Worm (Caenorhabditis elegans) whole organism, young adult: ENCODE results near the gene nuaf-1.

Experiments used
- B0035.1 ChIP-seq: sonication (generic microtip); optimal IDR thresholded peaks from 2 replicates; lab custom pipeline; 2016; ENCODE audit warnings: missing genetic modification characterization, mild to moderate bottlenecking, missing compliant biosample characterization, missing genotype, missing genetic modification reagents
- B0336.3 ChIP-seq: fragments of 200-800 bp; sonication (Bioruptor generic); IDR thresholded peaks from 2 replicates; pipeline ENCODE4 v1.3.6; 2022; ENCODE audit warnings: missing genetic modification characterization, missing compliant biosample characterization
- C06A6.2 ChIP-seq: fragments of 200-800 bp; sonication (Bioruptor generic); conservative IDR thresholded peaks from 2 replicates; pipeline ENCODE4 v1.3.6; 2022; ENCODE audit warnings: missing genetic modification characterization, missing compliant biosample characterization
- D2030.7 ChIP-seq: fragments of 200-800 bp; sonication (Bioruptor generic); IDR thresholded peaks from 2 replicates; pipeline ENCODE4 v1.3.6; 2022; ENCODE audit warnings: missing genetic modification reagents, missing genetic modification characterization, missing compliant biosample characterization
- F10E7.11 ChIP-seq: sonication (generic microtip); optimal IDR thresholded peaks from 2 replicates; lab custom pipeline; 2017; ENCODE audit warnings: mild to moderate bottlenecking, missing genetic modification characterization, moderate library complexity, missing compliant biosample characterization
- F22D6.2 ChIP-seq: sonication (generic microtip); optimal IDR thresholded peaks from 2 replicates; lab custom pipeline; 2016; ENCODE audit warnings: mild to moderate bottlenecking, missing genetic modification characterization, missing compliant biosample characterization
- F37B4.10 ChIP-seq: fragments of 200-800 bp; sonication (Bioruptor generic); IDR thresholded peaks from 2 replicates; pipeline ENCODE4 v1.3.6; 2022; ENCODE audit warnings: missing genetic modification characterization, missing compliant biosample characterization
- K11D2.4 ChIP-seq: fragments of 200-800 bp; sonication (Bioruptor generic); IDR thresholded peaks from 2 replicates; pipeline ENCODE4 v1.3.6; 2022; ENCODE audit warnings: missing genetic modification reagents, missing genetic modification characterization, missing compliant biosample characterization
- T07F8.4 ChIP-seq: sonication (generic microtip); optimal IDR thresholded peaks from 2 replicates; lab custom pipeline; 2016; ENCODE audit warnings: mild to moderate bottlenecking, missing genetic modification characterization, moderate library complexity, missing compliant biosample characterization
- T26A5.8 ChIP-seq: sonication (generic microtip); optimal IDR thresholded peaks from 2 replicates; lab custom pipeline; 2016; ENCODE audit warnings: missing genetic modification characterization, missing compliant biosample characterization
- Y53F4B.3 ChIP-seq: fragments of 200-800 bp; sonication (Bioruptor generic); IDR thresholded peaks from 2 replicates; pipeline ENCODE4 v1.3.6; 2022; ENCODE audit warnings: missing genetic modification reagents, missing genetic modification characterization, missing compliant biosample characterization
- Y53G8AR.9 ChIP-seq: fragments of 200-800 bp; sonication (Bioruptor generic); conservative IDR thresholded peaks from 2 replicates; pipeline ENCODE4 v1.3.6; 2022; ENCODE audit warnings: missing genetic modification reagents, missing genetic modification characterization, missing compliant biosample characterization
- Y95B8A.8 ChIP-seq: fragments of 200-800 bp; sonication (Bioruptor generic); IDR thresholded peaks from 2 replicates; pipeline ENCODE4 v1.3.6; 2022; ENCODE audit warnings: missing genetic modification reagents, missing genetic modification characterization, missing compliant biosample characterization
- ZK185.1 ChIP-seq: sonication (generic microtip); optimal IDR thresholded peaks from 2 replicates; lab custom pipeline; 2016; ENCODE audit warnings: mild to moderate bottlenecking, missing genetic modification characterization, missing compliant biosample characterization; ENCODE audit not compliant: poor library complexity, severe bottlenecking
- aptf-2 ChIP-seq: fragments of 200-800 bp; sonication (Bioruptor generic); conservative IDR thresholded peaks from 2 replicates; pipeline ENCODE4 v1.3.6; 2022; ENCODE audit warnings: missing genetic modification reagents, missing genetic modification characterization, missing compliant biosample characterization
- athp-1 ChIP-seq: sonication (generic microtip); optimal IDR thresholded peaks from 2 replicates; lab custom pipeline; 2017; ENCODE audit warnings: mild to moderate bottlenecking, missing genetic modification characterization, missing compliant biosample characterization
- attf-3 ChIP-seq: fragments of 200-800 bp; sonication (Bioruptor generic); conservative IDR thresholded peaks from 2 replicates; pipeline ENCODE4 v1.3.6; 2022; ENCODE audit warnings: missing genetic modification reagents, missing genetic modification characterization, missing compliant biosample characterization
- ccch-3 ChIP-seq: fragments of 200-800 bp; sonication (Bioruptor generic); optimal IDR thresholded peaks from 2 replicates; lab custom pipeline; 2018; ENCODE audit warnings: mild to moderate bottlenecking, missing genetic modification characterization, missing compliant biosample characterization
- cebp-1 ChIP-seq, 2 experiments: fragments of 200-800 bp in 1 of 2; sonication (Bioruptor generic) in 1 of 2; sonication (generic microtip) in 1 of 2; IDR thresholded peaks in 1 of 2; optimal IDR thresholded peaks in 1 of 2; 2 replicates each; pipeline versions ENCODE4 v1.3.6 to Lab custom; 2017 to 2022; ENCODE audit warnings: missing compliant biosample characterization in 2 of 2, missing genetic modification characterization in 2 of 2, mild to moderate bottlenecking in 1 of 2, missing genetic modification reagents in 1 of 2, moderate library complexity in 1 of 2
- ceh-100 ChIP-seq: fragments of 200-800 bp; sonication (Bioruptor generic); IDR thresholded peaks from 2 replicates; pipeline ENCODE4 v1.3.6; 2022; ENCODE audit warnings: missing genetic modification reagents, missing genetic modification characterization, missing compliant biosample characterization
- ceh-79 ChIP-seq: sonication (generic microtip); optimal IDR thresholded peaks from 2 replicates; lab custom pipeline; 2017; ENCODE audit warnings: mild to moderate bottlenecking, missing genetic modification characterization, missing compliant biosample characterization
- chd-7 ChIP-seq: sonication (generic microtip); optimal IDR thresholded peaks from 2 replicates; lab custom pipeline; 2016; ENCODE audit warnings: mild to moderate bottlenecking, missing genetic modification characterization, moderate library complexity, missing compliant biosample characterization
- dox-1 ChIP-seq: fragments of 200-800 bp; sonication (Bioruptor generic); IDR thresholded peaks from 2 replicates; pipeline ENCODE4 v1.3.6; 2022; ENCODE audit warnings: missing genetic modification reagents, missing genetic modification characterization, missing compliant biosample characterization
- dpff-1 ChIP-seq: sonication (generic microtip); optimal IDR thresholded peaks from 2 replicates; lab custom pipeline; 2017; ENCODE audit warnings: mild to moderate bottlenecking, missing genetic modification characterization, missing compliant biosample characterization
- dpl-1 ChIP-seq: fragments of 150-350 bp; optimal IDR thresholded peaks from 2 replicates; lab custom pipeline; 2014; ENCODE audit warnings: missing biosample characterization, missing genetic modification reagents, missing genetic modification characterization
- hmg-1.2 ChIP-seq: fragments of 200-800 bp; sonication (Bioruptor generic); IDR thresholded peaks from 2 replicates; pipeline ENCODE4 v1.3.6; 2022; ENCODE audit warnings: missing genetic modification reagents, missing genetic modification characterization, missing compliant biosample characterization
- lag-1 ChIP-seq: fragments of 200-800 bp; sonication (Bioruptor generic); IDR thresholded peaks from 2 replicates; pipeline ENCODE4 v1.3.6; 2022; ENCODE audit warnings: missing genetic modification reagents, missing genetic modification characterization, missing compliant biosample characterization
- lin-40 ChIP-seq: sonication (generic microtip); optimal IDR thresholded peaks from 2 replicates; lab custom pipeline; 2016; ENCODE audit warnings: missing genetic modification characterization, mild to moderate bottlenecking, missing compliant biosample characterization, missing genotype, missing genetic modification reagents
- lin-54 ChIP-seq: fragments of 200-800 bp; sonication (Bioruptor generic); optimal IDR thresholded peaks from 2 replicates; lab custom pipeline; 2018; ENCODE audit warnings: mild to moderate bottlenecking, missing genetic modification characterization, missing compliant biosample characterization
- lsy-27 ChIP-seq: sonication (generic microtip); optimal IDR thresholded peaks from 2 replicates; lab custom pipeline; 2017; ENCODE audit warnings: missing genetic modification characterization, mild to moderate bottlenecking, missing compliant biosample characterization, antibody characterized with exemption, missing genotype, borderline replicate concordance; ENCODE audit not compliant: insufficient read depth
- madf-10 ChIP-seq: sonication (generic microtip); optimal IDR thresholded peaks from 2 replicates; lab custom pipeline; 2016; ENCODE audit warnings: mild to moderate bottlenecking, missing genetic modification characterization, missing compliant biosample characterization
- mcd-1 ChIP-seq: fragments of 200-800 bp; sonication (Bioruptor generic); IDR thresholded peaks from 2 replicates; pipeline ENCODE4 v1.3.6; 2022; ENCODE audit warnings: missing genetic modification reagents, missing genetic modification characterization, missing compliant biosample characterization
- mel-28 ChIP-seq: sonication (generic microtip); optimal IDR thresholded peaks from 2 replicates; lab custom pipeline; 2016; ENCODE audit warnings: borderline replicate concordance, mild to moderate bottlenecking, missing genetic modification characterization, missing compliant biosample characterization
- nhr-120 ChIP-seq: fragments of 200-800 bp; sonication (Bioruptor generic); IDR thresholded peaks from 2 replicates; pipeline ENCODE4 v1.3.6; 2022; ENCODE audit warnings: missing genetic modification characterization, missing compliant biosample characterization
- nhr-179 ChIP-seq: sonication (generic microtip); optimal IDR thresholded peaks from 2 replicates; lab custom pipeline; 2016; ENCODE audit warnings: mild to moderate bottlenecking, missing genetic modification characterization, missing compliant biosample characterization
- pbrm-1 ChIP-seq: fragments of 200-800 bp; sonication (Bioruptor generic); IDR thresholded peaks from 2 replicates; pipeline ENCODE4 v1.3.6; 2022; ENCODE audit warnings: missing genetic modification reagents, missing genetic modification characterization, missing compliant biosample characterization
- rcor-1 ChIP-seq: fragments of 200-800 bp; sonication (Bioruptor generic); IDR thresholded peaks from 2 replicates; pipeline ENCODE4 v1.3.6; 2022; ENCODE audit warnings: missing genetic modification reagents, missing genetic modification characterization, missing compliant biosample characterization
- rpc-1 ChIP-seq, 2 experiments: fragments of 150-350 bp in 1 of 2; sonication (generic microtip) in 1 of 2; optimal IDR thresholded peaks; 2 replicates each; lab custom pipeline; 2014 to 2018; ENCODE audit warnings: missing biosample characterization in 1 of 2, missing genetic modification characterization in 1 of 2, missing genetic modification reagents in 1 of 2, missing genotype in 1 of 2
- snpc-1.3 ChIP-seq: sonication (generic microtip); optimal IDR thresholded peaks from 2 replicates; lab custom pipeline; 2017; ENCODE audit warnings: missing genetic modification characterization, mild to moderate bottlenecking, missing compliant biosample characterization, antibody characterized with exemption, moderate library complexity, missing genotype, missing genetic modification reagents; ENCODE audit not compliant: insufficient read depth
- snpc-4 ChIP-seq, 5 experiments: fragments of 150-350 bp in 1 of 5; sonication (generic microtip) in 4 of 5; optimal IDR thresholded peaks; 2 replicates each; lab custom pipeline; 2014 to 2018; ENCODE audit warnings: missing genetic modification characterization in 5 of 5, missing biosample characterization in 3 of 5, antibody characterized with exemption in 2 of 5, mild to moderate bottlenecking in 2 of 5, missing compliant biosample characterization in 2 of 5, missing genotype in 2 of 5, moderate library complexity in 2 of 5, missing genetic modification reagents in 1 of 5
- tlf-1 ChIP-seq: fragments of 200-800 bp; sonication (Bioruptor generic); optimal IDR thresholded peaks from 2 replicates; lab custom pipeline; 2018; ENCODE audit warnings: mild to moderate bottlenecking, missing genetic modification characterization, missing compliant biosample characterization
- unc-130 ChIP-seq: sonication (generic microtip); optimal IDR thresholded peaks from 2 replicates; lab custom pipeline; 2016; ENCODE audit warnings: missing genetic modification reagents, missing genetic modification characterization, missing compliant biosample characterization
- unc-62 ChIP-seq: fragments of 150-350 bp; optimal IDR thresholded peaks from 2 replicates; lab custom pipeline; 2014; ENCODE audit warnings: missing biosample characterization, missing genetic modification reagents, missing genetic modification characterization
- xnd-1 ChIP-seq: sonication (generic microtip); optimal IDR thresholded peaks from 2 replicates; lab custom pipeline; 2016; ENCODE audit warnings: missing genotype, missing genetic modification reagents, missing genetic modification characterization, missing compliant biosample characterization
- ztf-22 ChIP-seq: fragments of 200-800 bp; sonication (Bioruptor generic); optimal IDR thresholded peaks from 2 replicates; lab custom pipeline; 2018; ENCODE audit warnings: mild to moderate bottlenecking, missing genetic modification characterization, moderate library complexity, missing compliant biosample characterization
- ztf-3 ChIP-seq: fragments of 200-800 bp; sonication (Bioruptor generic); optimal IDR thresholded peaks from 2 replicates; lab custom pipeline; 2018; ENCODE audit warnings: mild to moderate bottlenecking, missing genetic modification characterization, missing compliant biosample characterization

Gene nuaf-1

DNA sequence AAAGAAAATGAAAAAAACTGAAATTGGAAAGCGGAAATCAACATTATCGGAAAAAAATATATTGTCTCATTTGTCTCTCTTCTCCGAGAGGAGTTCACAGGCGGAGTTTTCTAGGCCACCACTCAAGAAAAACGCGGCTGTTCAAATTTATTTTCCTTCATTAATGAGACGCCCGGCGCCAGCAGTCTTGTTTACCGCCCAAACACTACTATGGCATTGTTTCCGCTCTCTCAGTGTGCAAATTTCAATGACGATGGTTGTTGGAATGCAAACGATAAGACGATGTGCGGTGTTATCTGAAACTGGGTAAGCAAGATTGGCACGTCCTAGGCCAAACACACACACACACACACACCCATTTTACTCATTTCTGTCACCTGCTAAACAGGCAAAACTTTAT lies 11.7 kb downstream of the nuaf-1 start, which contains the start of gene cav-2 (continued):
- peak; percentile 85 for TF ChIP-seq mcd-1
- TF ChIP-seq Y53F4B.3 (GFP tag; lab: Robert Waterston, UW): no peak
- no peak for TF ChIP-seq unc-62 (GFP tag; lab: Kevin White, UChicago)
- TF ChIP-seq C06A6.2 (GFP tag; lab: Robert Waterston, UW): 0 out of 2 replicates have a peak, but pooled peaks have one; percentile 28
- TF ChIP-seq madf-10 (tag; lab: Kevin White, UChicago): peak; percentile 27
- TF ChIP-seq ccch-3 (GFP tag; lab: Kevin White, UChicago): no peak
- 0 out of 2 replicates have a peak, but pooled peaks have one; percentile 25 for TF ChIP-seq aptf-2 (GFP tag; lab: Robert Waterston, UW)
- TF ChIP-seq F10E7.11: no peak
- TF ChIP-seq dpl-1: peak; percentile 80
- no peak for TF ChIP-seq T26A5.8 (tag; lab: Kevin White, UChicago)
- 0 out of 2 replicates have a peak, but pooled peaks have one; percentile 53 for TF ChIP-seq nhr-120 (GFP tag; lab: Robert Waterston, UW)
- peak; percentile 21 for TF ChIP-seq tlf-1 (GFP tag; lab: Kevin White, UChicago)
- no peak for TF ChIP-seq T07F8.4 (tag; lab: Kevin White, UChicago)
- TF ChIP-seq pbrm-1: 0 out of 2 replicates have a peak, but pooled peaks have one; percentile 32
- no peak for TF ChIP-seq snpc-1.3 (tag; lab: Kevin White, UChicago)
- peak; percentile 72 for TF ChIP-seq lin-40 (tag; lab: Kevin White, UChicago)
- 0 out of 2 replicates have a peak, but pooled peaks have one; percentile 57 for TF ChIP-seq cebp-1 (GFP tag; IDR thresholded peaks at IDR 0.05; lab: Robert Waterston, UW)
- TF ChIP-seq cebp-1 (tag; optimal IDR thresholded peaks at IDR 0.05; lab: Kevin White, UChicago): peak; percentile 66
- TF ChIP-seq Y95B8A.8 (GFP tag; lab: Robert Waterston, UW): peak; percentile 71; the same call in 1 of the 2 replicates
- peak; percentile 88 for TF ChIP-seq B0035.1
- TF ChIP-seq ztf-3: peak; percentile 20
- peak; percentile 71 for TF ChIP-seq rcor-1 (GFP tag; lab: Robert Waterston, UW)
- TF ChIP-seq dox-1: peak; percentile 83
- peak; percentile 33 for TF ChIP-seq hmg-1.2 (GFP tag; lab: Robert Waterston, UW)
- peak; percentile 89 for TF ChIP-seq ZK185.1 (tag; lab: Kevin White, UChicago)
- no peak for TF ChIP-seq ceh-79 (tag; lab: Kevin White, UChicago)
- peak; percentile 95 for TF ChIP-seq lin-54 (GFP tag; lab: Kevin White, UChicago)
- TF ChIP-seq athp-1 (tag; lab: Kevin White, UChicago): peak; percentile 11
- TF ChIP-seq F37B4.10 (GFP tag; lab: Robert Waterston, UW): no peak
- peak; percentile 49 for TF ChIP-seq ztf-22 (GFP tag; lab: Kevin White, UChicago)
- no peak for TF ChIP-seq dpff-1
- no peak for TF ChIP-seq rpc-1 (optimal IDR thresholded peaks at IDR 0.05; lab: Kevin White, UChicago)
- no peak for TF ChIP-seq rpc-1 (tag; optimal IDR thresholded peaks at IDR 0.05; lab: Kevin White, UChicago)
- peak; percentile 61; the same call in 1 of the 2 replicates for TF ChIP-seq B0336.3 (GFP tag; lab: Robert Waterston, UW)
- TF ChIP-seq chd-7 (tag; lab: Kevin White, UChicago): peak; percentile 58
- TF ChIP-seq lsy-27 (tag; lab: Kevin White, UChicago): no peak
- TF ChIP-seq F22D6.2: peak; percentile 36
- TF ChIP-seq ceh-100 (GFP tag; lab: Robert Waterston, UW): 0 out of 2 replicates have a peak, but pooled peaks have one; percentile 45
- no peak for TF ChIP-seq nhr-179 (tag; lab: Kevin White, UChicago)
- no peak for TF ChIP-seq K11D2.4 (GFP tag; lab: Robert Waterston, UW)
- TF ChIP-seq Y53G8AR.9 (GFP tag; lab: Robert Waterston, UW): no peak
- peak; percentile 97 for TF ChIP-seq unc-130 (GFP tag; lab: Kevin White, UChicago)
- TF ChIP-seq attf-3 (GFP tag; lab: Robert Waterston, UW): peak; percentile 58
- no peak for TF ChIP-seq mel-28 (tag; lab: Kevin White, UChicago)
- TF ChIP-seq D2030.7 (GFP tag; lab: Robert Waterston, UW): peak; percentile 41
- TF ChIP-seq lag-1 (GFP tag; lab: Robert Waterston, UW): 0 out of 2 replicates have a peak, but pooled peaks have one; percentile 66
- peak; percentile 4 for TF ChIP-seq xnd-1 (tag; lab: Kevin White, UChicago)
- no peak for TF ChIP-seq snpc-4 (GFP tag; optimal IDR thresholded peaks at IDR 0.05; lab: Kevin White, UChicago)
- peak in 2 of 4 experiments; percentile 40 to 78 for TF ChIP-seq snpc-4 (tag; optimal IDR thresholded peaks at IDR 0.05; lab: Kevin White, UChicago)
